Fruit fly (Drosophila melanogaster) whole organism, prepupa: ENCODE data around the gene CG13074.
A peak's percentile ranks its signal among the peaks of the same experiment; 100 is the strongest.

Experiments
- CG10669 ChIP-seq: fragments of 200-800 bp; sonication (Bioruptor generic); optimal IDR thresholded peaks from 3 replicates; lab custom pipeline; 2018; ENCODE audit warnings: missing biosample characterization, mild to moderate bottlenecking, missing genetic modification characterization, moderate library complexity
- CG11294 ChIP-seq: fragments of 200-800 bp; sonication (Bioruptor generic); IDR thresholded peaks from 2 replicates; pipeline ENCODE4 v1.3.6; 2022; ENCODE audit warnings: missing biosample characterization, missing genetic modification characterization
- CG15336 ChIP-seq: fragments of 200-800 bp; sonication (Bioruptor generic); IDR thresholded peaks from 2 replicates; pipeline ENCODE4 v1.3.6; 2022; ENCODE audit warnings: missing biosample characterization, missing genetic modification characterization
- CG1621 ChIP-seq: fragments of 200-800 bp; sonication (Bioruptor generic); optimal IDR thresholded peaks from 3 replicates; lab custom pipeline; 2018; ENCODE audit warnings: missing biosample characterization, mild to moderate bottlenecking, missing genetic modification characterization
- CG3032 ChIP-seq: fragments of 200-800 bp; optimal IDR thresholded peaks from 2 replicates; lab custom pipeline; 2019; ENCODE audit warnings: missing biosample characterization, mild to moderate bottlenecking, missing genetic modification characterization, moderate library complexity
- CG31627 ChIP-seq: fragments of 200-800 bp; sonication (Bioruptor generic); optimal IDR thresholded peaks from 3 replicates; lab custom pipeline; 2016; ENCODE audit warnings: missing biosample characterization, missing genetic modification characterization
- CG34406 ChIP-seq: fragments of 200-800 bp; sonication (Bioruptor generic); optimal IDR thresholded peaks from 3 replicates; lab custom pipeline; 2016; ENCODE audit warnings: missing biosample characterization, missing genetic modification characterization
- CG3919 ChIP-seq: fragments of 200-800 bp; sonication (Bioruptor generic); optimal IDR thresholded peaks from 3 replicates; lab custom pipeline; 2016; ENCODE audit warnings: missing biosample characterization, missing genetic modification characterization
- CG4318 ChIP-seq: fragments of 200-800 bp; sonication (Bioruptor generic); optimal IDR thresholded peaks from 3 replicates; lab custom pipeline; 2017; ENCODE audit warnings: missing biosample characterization, mild to moderate bottlenecking, missing genetic modification characterization
- CG6163 ChIP-seq: fragments of 200-800 bp; sonication (Bioruptor generic); IDR thresholded peaks from 3 replicates; pipeline ENCODE4 v1.3.6; 2022; ENCODE audit warnings: missing biosample characterization, missing genetic modification characterization
- CG6792 ChIP-seq: fragments of 200-800 bp; sonication (Bioruptor generic); optimal IDR thresholded peaks from 3 replicates; lab custom pipeline; 2016; ENCODE audit warnings: missing biosample characterization, missing genetic modification characterization
- CG6808 ChIP-seq: fragments of 200-800 bp; sonication (Bioruptor generic); optimal IDR thresholded peaks from 3 replicates; lab custom pipeline; 2017; ENCODE audit warnings: missing biosample characterization, missing genetic modification characterization, mild to moderate bottlenecking, moderate library complexity, missing genetic modification reagents
- CG7368 ChIP-seq: fragments of 200-800 bp; sonication (Bioruptor generic); optimal IDR thresholded peaks from 3 replicates; lab custom pipeline; 2016; ENCODE audit warnings: missing biosample characterization, missing genetic modification characterization
- CG8632 ChIP-seq: fragments of 200-800 bp; sonication (Bioruptor generic); optimal IDR thresholded peaks from 3 replicates; lab custom pipeline; 2016; ENCODE audit warnings: missing biosample characterization, missing genetic modification characterization
- CG9139 ChIP-seq: fragments of 200-800 bp; sonication (Bioruptor generic); optimal IDR thresholded peaks from 3 replicates; lab custom pipeline; 2017; ENCODE audit warnings: missing biosample characterization, mild to moderate bottlenecking, missing genetic modification characterization
- Eip78C ChIP-seq: fragments of 200-800 bp; sonication (Bioruptor generic); peaks from one replicate; lab custom pipeline; 2016; ENCODE audit warnings: missing biosample characterization, missing genetic modification characterization
- Ets21C ChIP-seq: fragments of 200-800 bp; sonication (Bioruptor generic); optimal IDR thresholded peaks from 3 replicates; lab custom pipeline; 2016; ENCODE audit warnings: missing biosample characterization, missing genetic modification characterization
- Gug ChIP-seq: fragments of 200-800 bp; sonication (Bioruptor generic); IDR thresholded peaks from 2 replicates; pipeline ENCODE4 v1.3.6; 2022; ENCODE audit warnings: missing biosample characterization, missing genetic modification characterization
- Hr38 ChIP-seq: sonication (Bioruptor generic); optimal IDR thresholded peaks from 2 replicates; lab custom pipeline; 2016; ENCODE audit warnings: missing biosample characterization, missing genetic modification characterization
- Hr39 ChIP-seq: fragments of 200-800 bp; sonication (Bioruptor generic); optimal IDR thresholded peaks from 2 replicates; lab custom pipeline; 2016; ENCODE audit warnings: missing biosample characterization, missing genetic modification characterization
- Hr4 ChIP-seq: fragments of 200-800 bp; sonication (Bioruptor generic); optimal IDR thresholded peaks from 3 replicates; lab custom pipeline; 2016; ENCODE audit warnings: missing biosample characterization, missing genetic modification characterization
- Lpt ChIP-seq: fragments of 200-800 bp; sonication (Bioruptor generic); optimal IDR thresholded peaks from 3 replicates; lab custom pipeline; 2016; ENCODE audit warnings: missing biosample characterization, missing genetic modification characterization
- Met ChIP-seq: fragments of 200-800 bp; sonication (Bioruptor generic); optimal IDR thresholded peaks from 3 replicates; lab custom pipeline; 2016; ENCODE audit warnings: missing biosample characterization, missing genetic modification characterization
- Smox ChIP-seq: fragments of 200-800 bp; sonication (Bioruptor generic); optimal IDR thresholded peaks from 3 replicates; lab custom pipeline; 2016; ENCODE audit warnings: missing biosample characterization, missing genetic modification characterization
- acj6 ChIP-seq: fragments of 200-800 bp; sonication (Bioruptor generic); optimal IDR thresholded peaks from 3 replicates; lab custom pipeline; 2016; ENCODE audit warnings: missing biosample characterization, missing genetic modification characterization
- cyc ChIP-seq: fragments of 200-800 bp; sonication (Bioruptor generic); optimal IDR thresholded peaks from 3 replicates; lab custom pipeline; 2016; ENCODE audit warnings: missing biosample characterization, missing genetic modification characterization
- dac ChIP-seq: fragments of 200-800 bp; sonication (Bioruptor generic); optimal IDR thresholded peaks from 2 replicates; lab custom pipeline; 2017; ENCODE audit warnings: missing biosample characterization, mild to moderate bottlenecking, missing genetic modification characterization
- dsx ChIP-seq: fragments of 200-800 bp; optimal IDR thresholded peaks from 3 replicates; lab custom pipeline; 2019; ENCODE audit warnings: missing biosample characterization, mild to moderate bottlenecking, missing genetic modification characterization, moderate library complexity; ENCODE audit not compliant: poor library complexity, severe bottlenecking
- eg ChIP-seq: fragments of 200-800 bp; sonication (Bioruptor generic); IDR thresholded peaks from 3 replicates; pipeline ENCODE4 v1.3.6; 2022; ENCODE audit warnings: missing biosample characterization, missing genetic modification characterization
- fd85E ChIP-seq: fragments of 200-800 bp; sonication (Bioruptor generic); optimal IDR thresholded peaks from 3 replicates; lab custom pipeline; 2016; ENCODE audit warnings: missing biosample characterization, missing genetic modification characterization
- fkh ChIP-seq: fragments of 200-800 bp; sonication (Bioruptor generic); optimal IDR thresholded peaks from 3 replicates; lab custom pipeline; 2017; ENCODE audit warnings: missing biosample characterization, mild to moderate bottlenecking, missing genetic modification characterization, moderate library complexity
- lz ChIP-seq: fragments of 200-800 bp; sonication (Bioruptor generic); optimal IDR thresholded peaks from 3 replicates; lab custom pipeline; 2016; ENCODE audit warnings: missing biosample characterization, missing genetic modification characterization
- net ChIP-seq: fragments of 200-800 bp; sonication (Bioruptor generic); optimal IDR thresholded peaks from 3 replicates; lab custom pipeline; 2016; ENCODE audit warnings: missing biosample characterization, missing genetic modification characterization
- pdm3 ChIP-seq: fragments of 200-800 bp; sonication (Bioruptor generic); optimal IDR thresholded peaks from 3 replicates; lab custom pipeline; 2016; ENCODE audit warnings: missing biosample characterization, missing genetic modification characterization
- salr ChIP-seq, 2 experiments: fragments of 200-800 bp; sonication (Bioruptor generic); optimal IDR thresholded peaks; 3 replicates each; lab custom pipeline; 2016 to 2018; ENCODE audit warnings: missing biosample characterization in 2 of 2, missing genetic modification characterization in 2 of 2, mild to moderate bottlenecking in 1 of 2
- spab ChIP-seq: fragments of 200-800 bp; sonication (Bioruptor generic); optimal IDR thresholded peaks from 2 replicates; lab custom pipeline; 2017; ENCODE audit warnings: missing biosample characterization, mild to moderate bottlenecking, missing genetic modification characterization, missing genetic modification reagents
- ss ChIP-seq, 2 experiments: fragments of 200-800 bp; sonication (Bioruptor generic); optimal IDR thresholded peaks; 2 replicates in 1 of 2; 3 replicates in 1 of 2; lab custom pipeline; 2017 to 2018; ENCODE audit warnings: mild to moderate bottlenecking in 2 of 2, missing biosample characterization in 2 of 2, missing genetic modification characterization in 2 of 2, moderate library complexity in 1 of 2
- svp ChIP-seq: fragments of 200-800 bp; sonication (Bioruptor generic); peaks from one replicate; lab custom pipeline; 2016; ENCODE audit warnings: missing biosample characterization, missing genetic modification characterization
- topi ChIP-seq: fragments of 200-800 bp; sonication (Bioruptor generic); optimal IDR thresholded peaks from 3 replicates; lab custom pipeline; 2016; ENCODE audit warnings: missing biosample characterization, missing genetic modification characterization

The CG13074 gene

DNA sequence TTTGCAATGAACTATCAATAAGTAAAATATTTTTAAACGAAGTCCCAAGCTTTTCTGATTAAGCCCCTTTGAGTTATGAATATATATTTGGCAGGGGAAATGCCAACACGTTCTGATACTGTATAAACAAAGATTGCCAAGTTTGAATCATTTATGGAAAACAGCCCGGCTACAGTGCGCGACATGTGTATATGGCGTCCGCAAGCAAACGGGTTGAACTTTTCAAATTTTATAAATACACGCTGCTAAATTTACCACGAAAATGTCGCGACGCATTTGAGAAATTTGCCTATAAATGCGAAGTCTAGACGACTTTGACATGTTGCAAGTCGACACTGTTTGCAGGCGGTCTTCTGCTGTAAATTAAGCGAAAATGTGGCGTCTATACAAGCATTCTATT, 49.2 kb downstream of the CG13074 start (continued):
- TF ChIP-seq cyc (GFP tag; lab: Kevin White, UChicago) (peak; percentile 76), CG1621 (tag; lab: Kevin White, UChicago) (peak; percentile 74), spab (GFP tag; lab: Kevin White, UChicago) (peak; percentile 66), Hr4 (GFP tag; lab: Kevin White, UChicago) (peak; percentile 52), Smox (peak; percentile 65), CG4318 (GFP tag; lab: Kevin White, UChicago) (no peak), CG6792 (GFP tag; lab: Kevin White, UChicago) (peak; percentile 59), salr (GFP tag; optimal IDR thresholded peaks at IDR 0.05; lab: Kevin White, UChicago) (peak; percentile 50 to 77), CG11294 (peak; percentile 45; the same call in 1 of the 2 replicates), CG3919 (GFP tag; lab: Kevin White, UChicago) (peak; percentile 73), net (GFP tag; lab: Kevin White, UChicago) (peak; percentile 71), CG15336 (peak; percentile 74), CG34406 (peak; percentile 64), CG31627 (peak; percentile 81), eg (GFP tag; lab: Robert Waterston, UW) (peak; percentile 77), Gug (GFP tag; lab: Robert Waterston, UW) (peak; percentile 34; the same call in 1 of the 2 replicates), CG10669 (GFP tag; lab: Kevin White, UChicago) (peak; percentile 71), CG6808 (GFP tag; lab: Kevin White, UChicago) (peak; percentile 68), Ets21C (GFP tag; lab: Kevin White, UChicago) (peak; percentile 67), Hr38 (GFP tag; lab: Kevin White, UChicago) (no peak), CG8632 (GFP tag; lab: Kevin White, UChicago) (peak; percentile 62), acj6 (GFP tag; lab: Kevin White, UChicago) (peak; percentile 69), fd85E (GFP tag; lab: Kevin White, UChicago) (no peak), CG7368 (GFP tag; lab: Kevin White, UChicago) (peak; percentile 54), dac (GFP tag; lab: Kevin White, UChicago) (no peak), ss (GFP tag; optimal IDR thresholded peaks at IDR 0.05; lab: Kevin White, UChicago) (peak; percentile 45 to 80), topi (GFP tag; lab: Kevin White, UChicago) (peak; percentile 83), Hr39 (GFP tag; lab: Kevin White, UChicago) (peak; percentile 80), CG3032 (tag; lab: Kevin White, UChicago) (peak; percentile 67), dsx (GFP tag; lab: Kevin White, UChicago) (no peak), pdm3 (GFP tag; lab: Kevin White, UChicago) (peak; percentile 80), Lpt (GFP tag; lab: Kevin White, UChicago) (peak; percentile 46), lz (peak; percentile 75), Met (GFP tag; lab: Kevin White, UChicago) (peak; percentile 83)

DNA sequence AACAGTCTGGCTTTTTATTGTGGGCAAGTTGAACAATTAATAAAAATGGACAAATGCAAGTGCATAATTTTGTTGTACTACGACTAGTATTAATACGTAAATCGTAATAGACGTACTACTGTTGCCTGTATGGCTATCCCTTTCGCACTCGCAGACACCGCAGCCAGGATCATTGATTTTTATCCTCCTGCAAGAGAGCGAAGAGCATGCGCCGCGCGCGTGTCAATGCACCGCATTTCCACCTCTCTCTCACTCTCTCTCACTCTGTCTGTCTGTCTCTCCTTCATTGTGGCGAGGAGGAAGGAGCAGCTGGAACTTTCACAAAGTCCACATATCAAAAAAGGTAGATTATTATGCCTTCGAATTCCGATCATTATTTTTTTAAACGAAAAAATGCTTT, 50.2 kb downstream of the CG13074 start:
- TF ChIP-seq svp = no peak
- peak; percentile 20 for TF ChIP-seq Eip78C (GFP tag; lab: Kevin White, UChicago)
- no peak for TF ChIP-seq fkh
- 0 out of 3 replicates have a peak, but pooled peaks have one; percentile 8 for TF ChIP-seq CG6163 (GFP tag; lab: Robert Waterston, UW)
- peak; percentile 7 for TF ChIP-seq CG9139 (GFP tag; lab: Kevin White, UChicago)
- no peak for TF ChIP-seq spab (GFP tag; lab: Kevin White, UChicago)
- TF ChIP-seq, all 60 proteins: peak for 3
